Worm (Caenorhabditis elegans): ENCODE data around the gene fbxa-164.

DNA sequence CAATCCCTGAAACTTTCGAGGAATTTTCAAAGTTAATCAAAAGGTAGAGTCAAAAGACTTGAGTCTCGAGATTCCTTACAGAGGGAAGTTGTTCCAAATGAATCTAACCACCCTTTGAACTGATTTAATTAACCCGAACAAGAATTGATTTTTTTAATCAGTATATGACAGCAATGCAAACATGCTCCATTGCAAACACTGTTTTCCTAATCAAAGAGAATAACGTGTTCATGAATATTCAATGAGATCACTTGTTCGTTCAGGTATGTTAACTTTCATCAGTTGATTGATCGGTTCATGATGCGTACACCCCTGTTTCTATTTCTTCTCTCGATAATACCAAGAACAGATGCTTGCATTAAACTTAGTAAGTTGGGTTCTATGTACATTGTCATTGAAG lies 11.8 kb upstream of the fbxa-164 start, which contains the start of gene C08E3.14:
- no peak for TF ChIP-seq ZK546.5 (tag; optimal IDR thresholded peaks at IDR 0.05)
- TF ChIP-seq lin-39 (tag; optimal IDR thresholded peaks at IDR 0.05) = no peak
- no peak for TF ChIP-seq ztf-11 (tag; optimal IDR thresholded peaks at IDR 0.05)
- TF ChIP-seq nhr-237 (tag; optimal IDR thresholded peaks at IDR 0.05) = no peak
- no peak for TF ChIP-seq unc-39 (tag; optimal IDR thresholded peaks at IDR 0.05)
- TF ChIP-seq eor-1 (tag; optimal IDR thresholded peaks at IDR 0.05) = no peak
- TF ChIP-seq nhr-11 (tag; optimal IDR thresholded peaks at IDR 0.05) = no peak
- TF ChIP-seq egl-27 (tag; optimal IDR thresholded peaks at IDR 0.05) = no peak

Data from whole organism, L3 larva.